Worm (Caenorhabditis elegans) whole organism, L4/young adult: ENCODE data around the gene T05A7.13.

Source experiments
- W03F9.2 ChIP-seq: fragments of 150-350 bp; optimal IDR thresholded peaks from 2 replicates; lab custom pipeline; 2014; ENCODE audit warnings: missing biosample characterization, missing genetic modification characterization
- dao-5 ChIP-seq: sonication (generic microtip); optimal IDR thresholded peaks from 2 replicates; lab custom pipeline; 2016; ENCODE audit warnings: missing genotype, missing genetic modification characterization, moderate library complexity, missing compliant biosample characterization
- him-1 ChIP-seq: sonication (generic microtip); optimal IDR thresholded peaks from 2 replicates; lab custom pipeline; 2016; ENCODE audit warnings: missing genotype, missing genetic modification reagents, missing genetic modification characterization, missing compliant biosample characterization

The T05A7.13 gene

DNA sequence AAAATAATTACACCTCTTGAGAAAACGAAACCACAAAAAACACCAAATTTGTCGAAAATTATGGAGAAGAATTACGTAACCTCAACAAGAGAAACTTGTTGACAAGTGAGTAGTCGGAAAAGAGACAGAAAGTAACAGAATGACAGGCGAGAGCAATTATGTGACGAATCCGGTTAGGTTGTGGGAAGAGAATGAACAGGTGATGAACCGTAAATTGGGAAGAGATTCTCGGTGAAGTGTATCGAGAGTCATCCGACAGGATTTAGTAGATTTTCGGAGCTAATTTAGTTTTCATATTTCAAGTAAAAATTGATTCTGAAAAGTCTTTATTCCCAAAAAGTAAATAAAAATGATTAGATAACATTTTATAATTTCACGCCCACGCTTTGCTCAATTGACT is 20.2 kb upstream of the T05A7.13 start, which contains the start of gene T05A7.7:
Gene T05A7.7 (minus strand): TSS at position 101 of the 400 bp plus-strand sequence.
- TF ChIP-seq dao-5 (tag; lab: Kevin White, UChicago) = no peak
- no peak for TF ChIP-seq him-1
- no peak for TF ChIP-seq W03F9.2 (tag; lab: Kevin White, UChicago)

DNA sequence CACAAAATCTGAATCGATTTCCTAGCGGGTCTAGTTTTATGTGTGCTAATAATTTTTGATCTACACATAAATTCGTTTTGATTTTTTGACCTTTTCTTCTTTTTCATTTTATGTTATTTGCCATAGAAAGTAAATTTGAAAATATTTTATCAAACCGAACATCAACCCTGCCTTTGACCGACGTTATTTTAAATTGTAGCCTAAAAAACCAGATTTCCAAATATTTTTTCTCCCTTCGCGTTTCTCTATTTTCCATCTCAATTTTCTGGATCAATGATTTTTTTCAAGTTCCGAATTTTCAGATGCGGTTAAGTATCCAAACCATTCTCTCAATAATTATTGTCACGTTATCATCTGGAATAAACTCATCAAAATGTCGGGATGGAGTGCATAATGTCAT is 16.7 kb upstream of the T05A7.13 start, which contains the start of gene T05A7.1:
Gene T05A7.1 (plus strand): TSS at position 301 of the 400 bp plus-strand sequence.
- TF ChIP-seq him-1 (no peak), W03F9.2 (tag; lab: Kevin White, UChicago) (no peak)

DNA sequence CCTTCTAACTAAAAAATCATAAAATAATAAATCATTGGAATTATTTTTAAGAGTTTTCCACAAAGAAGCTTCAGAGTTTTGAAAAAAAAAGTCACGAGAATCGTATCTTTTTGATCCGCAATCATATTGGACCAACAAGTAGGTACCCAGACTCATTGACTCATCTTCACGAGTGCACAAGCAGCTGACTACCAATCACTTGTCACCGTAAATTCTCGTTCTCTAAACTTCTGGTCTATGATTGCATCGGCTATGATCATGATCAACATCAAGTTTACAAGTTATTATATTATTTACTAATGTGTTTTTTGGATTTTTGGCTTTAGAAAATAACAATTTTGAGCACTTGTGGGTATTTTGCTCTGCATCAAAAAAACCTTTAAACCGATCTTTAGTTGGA is 15.1 kb upstream of the T05A7.13 start:
- TF ChIP-seq dao-5 (tag; lab: Kevin White, UChicago) = no peak
- TF ChIP-seq W03F9.2 (tag; lab: Kevin White, UChicago) = no peak
- no peak for TF ChIP-seq him-1

DNA sequence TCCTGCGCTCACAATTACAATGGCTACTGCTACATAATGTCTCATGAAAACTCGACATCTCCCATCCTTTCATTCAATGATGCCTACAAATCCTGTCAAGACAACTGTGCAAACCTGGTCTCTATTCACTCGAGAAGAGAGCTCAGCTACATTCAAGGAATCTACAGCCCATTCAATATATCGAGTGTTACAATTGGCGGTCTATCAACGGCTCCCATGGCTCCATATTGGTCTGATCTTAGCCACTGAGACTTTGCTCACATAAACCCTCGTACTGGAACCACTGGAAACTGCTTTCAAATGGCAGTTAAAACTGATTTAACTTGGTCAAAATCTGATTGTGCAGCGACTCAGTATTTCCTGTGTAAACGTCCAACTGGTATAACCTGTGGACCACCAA is 14.3 kb upstream of the T05A7.13 start, which contains the start of gene T05A7.3:
Gene T05A7.3 (plus strand): TSS at position 301 of the 400 bp plus-strand sequence.
- TF ChIP-seq W03F9.2 (tag; lab: Kevin White, UChicago) = no peak
- TF ChIP-seq him-1 = no peak
- TF ChIP-seq dao-5 (tag; lab: Kevin White, UChicago) = no peak

DNA sequence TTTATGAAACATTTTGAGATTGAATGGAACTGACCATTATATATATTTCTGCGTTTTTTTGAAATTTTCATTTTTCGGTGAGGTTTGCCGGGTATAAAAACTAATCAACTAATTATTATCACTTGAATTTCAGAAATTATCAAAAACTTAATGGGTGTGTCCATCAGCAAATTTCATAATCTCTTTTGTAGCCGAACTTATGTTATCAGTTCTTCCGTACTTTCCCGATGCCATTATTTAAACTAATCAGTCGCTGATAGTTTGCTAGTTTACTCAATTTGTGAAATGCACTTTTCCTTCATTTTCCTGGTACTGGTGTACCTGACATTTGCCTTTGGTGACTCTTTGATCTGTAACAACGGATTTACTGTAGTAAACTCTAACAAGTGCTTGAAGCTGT is 13.0 kb upstream of the T05A7.13 start:
- TF ChIP-seq W03F9.2 (tag; lab: Kevin White, UChicago) (no peak), dao-5 (tag; lab: Kevin White, UChicago) (no peak), him-1 (no peak)

DNA sequence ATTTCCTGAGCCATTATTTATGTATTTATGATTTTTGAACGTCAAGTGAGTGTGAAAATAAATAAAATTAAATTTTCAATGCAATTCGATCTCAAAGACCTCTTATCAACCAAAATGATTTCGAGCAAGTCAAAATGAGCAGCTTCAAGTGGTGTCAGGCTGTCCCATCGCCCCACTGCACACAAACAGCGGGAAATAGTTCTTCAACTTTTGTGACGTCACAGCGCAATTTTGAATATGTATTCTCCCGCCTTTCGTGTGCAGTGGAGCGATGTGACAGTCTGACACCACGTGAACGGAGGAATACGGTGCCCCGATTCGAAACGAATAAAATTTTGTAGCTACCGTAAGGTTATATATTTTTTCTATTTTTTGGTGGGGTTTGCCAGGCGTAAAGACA is 12.5 kb upstream of the T05A7.13 start:
- no peak for TF ChIP-seq W03F9.2 (tag; lab: Kevin White, UChicago)
- TF ChIP-seq him-1 = no peak

DNA sequence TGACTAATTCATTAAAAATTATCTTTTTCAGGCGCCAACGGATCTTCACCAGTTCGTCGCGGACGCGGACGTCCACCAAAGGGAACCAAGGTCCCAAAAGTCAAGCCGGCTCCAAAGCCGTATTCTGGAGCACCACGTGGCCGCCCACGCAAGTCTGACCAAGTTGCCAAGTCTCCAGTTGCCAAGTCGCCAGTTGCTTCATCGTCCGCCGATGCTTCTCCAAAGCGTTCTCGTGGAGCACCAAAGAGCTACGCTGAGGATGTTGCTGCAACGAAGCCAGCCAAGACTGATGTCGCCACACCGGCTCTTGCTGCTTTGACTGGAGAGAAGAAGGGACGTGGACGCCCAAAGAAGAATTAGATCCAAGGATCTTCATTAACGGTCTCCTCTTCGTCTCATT is 12.1 kb upstream of the T05A7.13 start:
- TF ChIP-seq dao-5 (tag; lab: Kevin White, UChicago) (no peak), W03F9.2 (tag; lab: Kevin White, UChicago) (no peak), him-1 (no peak)

DNA sequence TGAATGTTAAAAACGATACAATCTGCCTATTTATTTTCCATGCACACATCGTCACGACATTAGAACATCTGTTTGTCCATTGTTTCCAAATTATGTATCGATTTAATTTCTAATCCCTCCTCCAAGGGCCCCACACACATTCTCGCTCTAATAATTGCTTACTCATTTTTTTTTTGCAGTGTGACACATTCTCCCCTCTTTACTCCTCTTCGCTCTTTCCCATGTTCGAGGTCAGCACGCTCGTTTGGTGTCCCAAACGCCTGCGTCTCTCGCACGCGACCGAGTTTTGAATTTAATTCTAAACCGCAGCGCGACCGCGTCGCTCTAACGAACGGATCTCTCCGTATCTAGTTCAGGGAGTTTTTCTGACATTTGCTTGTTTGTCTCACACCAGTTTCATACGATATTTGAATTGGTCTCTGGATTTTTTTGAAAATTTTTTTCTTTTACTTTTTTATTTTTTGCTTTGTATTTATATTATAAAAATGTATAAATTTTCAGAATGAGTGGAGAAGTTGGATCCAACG is 11.5 kb upstream of the T05A7.13 start, which contains the start of the genes clec-140 and hmg-11:
Gene clec-140 (plus strand): TSS at position 477 of the 527 bp plus-strand sequence.
Gene hmg-11 (plus strand): TSS at position 502 of the 527 bp plus-strand sequence.
- no peak for TF ChIP-seq dao-5 (tag; lab: Kevin White, UChicago)
- TF ChIP-seq W03F9.2 (tag; lab: Kevin White, UChicago) = no peak
- TF ChIP-seq him-1 = no peak

DNA sequence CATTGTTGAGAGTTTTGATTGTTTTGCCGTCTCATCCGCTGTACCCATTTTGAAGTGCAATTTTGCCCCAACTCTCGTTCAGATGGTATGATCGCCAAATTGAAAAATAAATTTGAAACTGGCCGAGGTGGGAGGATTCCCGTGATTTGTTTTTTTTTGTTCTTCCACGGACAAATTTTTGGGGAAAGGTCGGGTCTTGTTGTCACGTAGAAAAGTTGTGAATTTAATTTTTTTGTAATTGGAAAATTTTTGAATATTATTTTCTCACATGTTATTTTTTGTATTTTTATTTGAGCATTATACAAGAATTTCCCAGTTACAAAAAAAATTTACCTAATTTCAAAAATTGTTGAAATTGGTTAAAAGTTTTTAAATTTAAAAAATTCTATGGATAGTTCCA is 10.5 kb upstream of the T05A7.13 start, which contains the start of gene T05A7.6:
Gene T05A7.6 (minus strand): TSS at position 101 of the 400 bp plus-strand sequence.
- TF ChIP-seq dao-5 (tag; lab: Kevin White, UChicago) (no peak), him-1 (no peak)

DNA sequence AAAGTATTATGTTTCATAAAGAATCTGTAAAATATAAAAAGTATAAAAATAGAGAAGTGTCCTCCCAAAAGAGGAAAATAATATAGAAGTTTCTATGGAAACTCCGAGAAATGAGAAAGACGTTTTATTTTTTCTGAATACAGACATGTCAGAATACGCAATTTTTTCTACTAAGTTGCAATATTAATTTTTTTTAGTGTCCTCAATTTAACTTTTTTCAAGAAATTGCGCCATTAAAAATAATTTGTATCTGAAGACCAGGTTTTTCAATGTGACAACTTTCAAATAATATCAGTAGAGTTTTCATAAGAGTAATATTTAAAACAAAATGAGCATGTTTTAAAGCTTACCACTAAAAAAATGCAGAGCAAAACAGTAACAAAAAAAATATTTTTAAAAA is 6.4 kb upstream of the T05A7.13 start, which contains the start of gene fut-5:
Gene fut-5 (minus strand): TSS at position 101 of the 400 bp plus-strand sequence.
- TF ChIP-seq him-1 = no peak
- TF ChIP-seq dao-5 (tag; lab: Kevin White, UChicago) = no peak
- no peak for TF ChIP-seq W03F9.2 (tag; lab: Kevin White, UChicago)

DNA sequence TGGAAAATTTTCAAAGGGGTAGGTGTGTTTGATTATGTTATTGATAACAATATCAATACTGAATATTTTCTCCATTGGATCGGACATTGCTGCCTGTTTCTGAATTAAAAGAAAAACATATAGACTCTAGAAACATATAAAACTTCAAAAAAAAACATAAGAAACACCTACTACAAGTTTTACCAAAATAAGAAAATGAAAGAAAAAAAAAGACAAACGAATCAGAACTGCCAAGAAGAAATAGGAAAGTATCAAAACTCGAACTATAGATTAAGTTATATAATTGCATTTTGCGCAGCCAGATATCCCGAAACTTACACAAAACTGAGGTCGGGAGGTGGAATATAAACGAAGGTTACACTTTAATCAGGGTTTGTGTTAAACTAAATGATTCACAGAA is 4.2 kb upstream of the T05A7.13 start, which contains the start of gene T05A7.11:
Gene T05A7.11 (minus strand): TSS at position 101 of the 400 bp plus-strand sequence.
- TF ChIP-seq him-1 = no peak
- TF ChIP-seq dao-5 (tag; lab: Kevin White, UChicago) = no peak
- no peak for TF ChIP-seq W03F9.2 (tag; lab: Kevin White, UChicago)

DNA sequence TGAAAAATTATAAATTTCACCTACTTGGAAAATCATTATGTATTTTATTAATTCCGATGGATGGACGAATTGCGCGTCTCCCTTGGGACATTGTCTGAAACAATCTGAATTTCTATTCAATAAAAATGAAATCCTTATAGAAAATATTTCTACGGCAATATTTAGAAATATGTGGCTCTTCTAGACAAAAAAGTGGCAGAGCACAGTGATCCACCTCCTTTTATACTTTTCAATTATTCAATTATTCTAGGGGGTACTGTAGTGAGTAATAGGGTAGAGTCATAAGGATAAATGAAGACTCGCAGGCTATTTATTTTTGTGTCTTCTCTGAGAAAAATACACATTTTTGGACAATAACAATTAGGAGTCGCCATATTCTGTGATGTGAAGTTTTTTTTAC is 2.0 kb upstream of the T05A7.13 start, which contains the start of gene T05A7.12:
Gene T05A7.12 (minus strand): TSS at position 101 of the 400 bp plus-strand sequence.
- TF ChIP-seq dao-5 (tag; lab: Kevin White, UChicago) (no peak), him-1 (no peak), W03F9.2 (tag; lab: Kevin White, UChicago) (no peak)

DNA sequence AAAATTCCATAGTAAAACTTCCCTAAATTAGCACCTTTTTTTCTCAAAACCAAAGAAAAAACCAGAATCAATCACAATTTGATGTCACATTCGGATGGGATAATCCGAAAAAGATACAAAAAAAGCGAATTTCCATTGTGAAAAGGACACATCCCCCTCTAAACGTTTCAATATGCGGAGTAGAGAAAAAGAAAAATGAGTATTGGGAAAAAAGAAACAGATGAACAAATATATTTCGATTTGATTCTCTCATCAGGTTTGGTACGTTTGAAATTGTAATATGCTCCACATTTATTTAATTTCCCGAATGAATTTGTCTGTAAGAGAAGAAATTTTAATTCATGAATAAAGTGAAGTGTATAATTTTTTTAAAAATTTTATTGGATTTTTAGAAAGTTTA is 2.9 kb downstream of the T05A7.13 start:
- no peak for TF ChIP-seq dao-5 (tag; lab: Kevin White, UChicago)
- TF ChIP-seq W03F9.2 (tag; lab: Kevin White, UChicago) = no peak
- TF ChIP-seq him-1 = no peak

DNA sequence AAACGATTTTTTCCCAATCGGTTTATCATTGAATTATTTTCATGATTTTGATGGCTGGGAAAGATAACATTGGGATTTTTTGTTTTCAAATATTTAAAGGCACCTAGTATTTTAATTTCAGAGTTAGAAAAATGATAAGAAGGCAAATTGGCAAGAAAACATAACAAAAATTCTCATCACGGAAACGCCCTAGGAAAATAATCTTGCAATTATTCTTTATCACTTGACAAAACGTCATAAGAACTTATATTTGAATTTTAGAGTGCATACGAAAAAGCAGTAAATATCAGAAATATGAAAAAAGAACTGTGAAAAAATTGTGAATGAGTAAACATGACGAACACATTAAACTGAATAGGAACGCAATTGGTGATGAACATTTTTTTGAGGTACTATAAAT is 3.8 kb downstream of the T05A7.13 start:
- TF ChIP-seq him-1 (no peak), W03F9.2 (tag; lab: Kevin White, UChicago) (no peak), dao-5 (tag; lab: Kevin White, UChicago) (no peak)

DNA sequence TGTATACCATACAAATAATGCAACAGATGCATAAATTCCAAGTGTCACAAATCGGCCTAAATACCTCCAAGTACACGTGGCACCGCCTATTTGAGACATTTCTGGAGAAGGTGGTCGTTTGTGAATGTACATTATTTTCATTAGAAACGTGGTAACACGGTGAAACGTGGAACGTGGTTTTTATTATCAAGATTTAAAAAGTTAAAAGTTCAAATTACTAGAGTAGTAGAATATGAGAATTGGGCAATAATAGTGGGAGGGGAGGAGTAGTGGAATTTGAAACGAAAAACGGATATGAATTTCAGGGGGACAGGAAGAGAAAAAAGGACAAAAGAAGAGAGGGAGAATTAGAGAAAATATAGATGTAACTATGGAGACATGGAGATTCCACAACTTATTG is 5.3 kb downstream of the T05A7.13 start, which contains the start of gene fut-6:
Gene fut-6 (minus strand): TSS at position 101 of the 400 bp plus-strand sequence.
- no peak for TF ChIP-seq him-1
- TF ChIP-seq W03F9.2 (tag; lab: Kevin White, UChicago) = no peak
- no peak for TF ChIP-seq dao-5 (tag; lab: Kevin White, UChicago)
